Fruit fly (Drosophila melanogaster) whole organism, embryonic: ENCODE results near the gene HP5.

Experiments
- Aef1 ChIP-seq: fragments of 200-800 bp; sonication (Bioruptor generic); IDR thresholded peaks from 3 replicates; pipeline ENCODE4 v1.3.6; 2022; ENCODE audit warnings: missing biosample characterization, missing genetic modification characterization
- CG11695 ChIP-seq: fragments of 200-800 bp; sonication (Bioruptor generic); IDR thresholded peaks from 3 replicates; pipeline ENCODE4 v1.3.6; 2022; ENCODE audit warnings: missing biosample characterization, missing genetic modification characterization
- CG11723 ChIP-seq: fragments of 200-800 bp; sonication (Bioruptor generic); optimal IDR thresholded peaks from 2 replicates; lab custom pipeline; 2017; ENCODE audit warnings: missing biosample characterization, mild to moderate bottlenecking, missing genetic modification characterization
- CG1233 ChIP-seq: fragments of 200-800 bp; sonication (Bioruptor generic); optimal IDR thresholded peaks from 4 replicates; lab custom pipeline; 2018; ENCODE audit warnings: missing biosample characterization, mild to moderate bottlenecking, missing genetic modification characterization
- CG12659 ChIP-seq: fragments of 200-800 bp; sonication (Bioruptor generic); optimal IDR thresholded peaks from 3 replicates; lab custom pipeline; 2017; ENCODE audit warnings: mild to moderate bottlenecking, missing biosample characterization, missing genetic modification reagents, missing genetic modification characterization
- CG12744 ChIP-seq: fragments of 200-800 bp; sonication (Bioruptor generic); optimal IDR thresholded peaks from 2 replicates; lab custom pipeline; 2016; ENCODE audit warnings: missing biosample characterization, missing genetic modification characterization
- CG15479 ChIP-seq: fragments of 200-800 bp; sonication (Bioruptor generic); optimal IDR thresholded peaks from 3 replicates; lab custom pipeline; 2019; ENCODE audit warnings: missing biosample characterization, mild to moderate bottlenecking, missing genetic modification characterization, moderate library complexity
- CG15696 ChIP-seq: fragments of 200-800 bp; sonication (Bioruptor generic); optimal IDR thresholded peaks from 2 replicates; lab custom pipeline; 2019; ENCODE audit warnings: missing biosample characterization, mild to moderate bottlenecking, missing genetic modification characterization, moderate library complexity
- CG16779 ChIP-seq: fragments of 200-800 bp; sonication (Bioruptor generic); IDR thresholded peaks from 2 replicates; pipeline ENCODE4 v1.3.6; 2022; ENCODE audit warnings: missing biosample characterization, missing genetic modification characterization
- CG17361 ChIP-seq: fragments of 200-800 bp; sonication (Bioruptor generic); IDR thresholded peaks from 3 replicates; pipeline ENCODE4 v1.3.6; 2022; ENCODE audit warnings: missing biosample characterization, missing genetic modification characterization
- CG1792 ChIP-seq: fragments of 200-800 bp; sonication (Bioruptor generic); optimal IDR thresholded peaks from 2 replicates; lab custom pipeline; 2016; ENCODE audit warnings: missing biosample characterization, missing genetic modification characterization
- CG18476 ChIP-seq: fragments of 200-800 bp; sonication (Bioruptor generic); optimal IDR thresholded peaks from 2 replicates; lab custom pipeline; 2016; ENCODE audit warnings: missing biosample characterization, mild to moderate bottlenecking, missing genetic modification characterization
- CG2678 ChIP-seq: fragments of 200-800 bp; sonication (Bioruptor generic); optimal IDR thresholded peaks from 3 replicates; lab custom pipeline; 2019; ENCODE audit warnings: missing biosample characterization, mild to moderate bottlenecking, missing genetic modification characterization, moderate library complexity
- CG2875 ChIP-seq: fragments of 200-800 bp; sonication (Bioruptor generic); optimal IDR thresholded peaks from 2 replicates; lab custom pipeline; 2017; ENCODE audit warnings: missing biosample characterization, mild to moderate bottlenecking, missing genetic modification characterization, missing genetic modification reagents
- CG30403 ChIP-seq: fragments of 200-800 bp; sonication (Bioruptor generic); optimal IDR thresholded peaks from 3 replicates; lab custom pipeline; 2016; ENCODE audit warnings: missing biosample characterization, missing genetic modification characterization
- CG31441 ChIP-seq: fragments of 200-800 bp; sonication (Bioruptor generic); IDR thresholded peaks from 2 replicates; pipeline ENCODE4 v1.3.6; 2022; ENCODE audit warnings: missing biosample characterization, missing genetic modification characterization
- CG3726 ChIP-seq: fragments of 200-800 bp; sonication (Bioruptor generic); IDR thresholded peaks from 3 replicates; pipeline ENCODE4, ENCODE4 v1.3.6; 2022; ENCODE audit warnings: missing biosample characterization, missing genetic modification characterization
- CG6683 ChIP-seq: fragments of 200-800 bp; sonication (Bioruptor generic); optimal IDR thresholded peaks from 2 replicates; lab custom pipeline; 2017; ENCODE audit warnings: missing biosample characterization, mild to moderate bottlenecking, missing genetic modification characterization, missing genetic modification reagents
- CG7271 ChIP-seq: fragments of 200-800 bp; sonication (Bioruptor generic); optimal IDR thresholded peaks from 2 replicates; lab custom pipeline; 2018; ENCODE audit warnings: missing biosample characterization, mild to moderate bottlenecking, missing genetic modification characterization, moderate library complexity
- CG8388 ChIP-seq: fragments of 200-800 bp; sonication (Bioruptor generic); optimal IDR thresholded peaks from 2 replicates; lab custom pipeline; 2019; ENCODE audit warnings: missing biosample characterization, mild to moderate bottlenecking, missing genetic modification characterization, moderate library complexity
- CG9797 ChIP-seq: fragments of 200-800 bp; sonication (Bioruptor generic); optimal IDR thresholded peaks from 3 replicates; lab custom pipeline; 2018; ENCODE audit warnings: missing biosample characterization, mild to moderate bottlenecking, missing genetic modification characterization
- Dref ChIP-seq: fragments of 200-800 bp; sonication (Bioruptor generic); IDR thresholded peaks from 2 replicates; pipeline ENCODE4 v1.3.6; 2022; ENCODE audit warnings: missing biosample characterization, missing genetic modification characterization
- Fer1 ChIP-seq: fragments of 200-800 bp; sonication (Bioruptor generic); optimal IDR thresholded peaks from 2 replicates; lab custom pipeline; 2017; ENCODE audit warnings: missing biosample characterization, mild to moderate bottlenecking, missing genetic modification characterization
- GATAe ChIP-seq: fragments of 200-800 bp; sonication (Bioruptor generic); conservative IDR thresholded peaks from 2 replicates; pipeline ENCODE4 v1.3.6; 2022; ENCODE audit warnings: missing biosample characterization, missing genetic modification characterization
- Gsc ChIP-seq: fragments of 200-800 bp; sonication (Bioruptor generic); IDR thresholded peaks from 2 replicates; pipeline ENCODE4 v1.3.6; 2022; ENCODE audit warnings: missing biosample characterization, missing genetic modification characterization
- Gug ChIP-seq: fragments of 200-800 bp; sonication (Bioruptor generic); IDR thresholded peaks from 4 replicates; pipeline ENCODE4 v1.3.6; 2022; ENCODE audit warnings: missing biosample characterization, missing genetic modification characterization
- Hr3 ChIP-seq: fragments of 200-800 bp; sonication (Bioruptor generic); optimal IDR thresholded peaks from 3 replicates; lab custom pipeline; 2016; ENCODE audit warnings: missing biosample characterization, missing genetic modification characterization
- Hr51 ChIP-seq, 2 experiments: fragments of 200-800 bp; sonication (Bioruptor generic); optimal IDR thresholded peaks; 2 replicates in 1 of 2; 3 replicates in 1 of 2; lab custom pipeline; 2016 to 2018; ENCODE audit warnings: missing biosample characterization in 2 of 2, missing genetic modification characterization in 2 of 2, mild to moderate bottlenecking in 1 of 2, moderate library complexity in 1 of 2
- Hsf ChIP-seq: fragments of 200-800 bp; sonication (Bioruptor generic); optimal IDR thresholded peaks from 3 replicates; lab custom pipeline; 2016; ENCODE audit warnings: missing biosample characterization, missing genetic modification characterization
- Jarid2 ChIP-seq: fragments of 200-800 bp; sonication (Bioruptor generic); optimal IDR thresholded peaks from 3 replicates; lab custom pipeline; 2017; ENCODE audit warnings: mild to moderate bottlenecking, missing biosample characterization, missing genetic modification reagents, missing genetic modification characterization
- Lim3 ChIP-seq: fragments of 200-800 bp; sonication (Bioruptor generic); IDR thresholded peaks from 2 replicates; pipeline ENCODE4 v1.3.6; 2022; ENCODE audit warnings: missing biosample characterization, missing genetic modification characterization
- MTF-1 ChIP-seq: fragments of 200-800 bp; sonication (Bioruptor generic); optimal IDR thresholded peaks from 2 replicates; lab custom pipeline; 2018; ENCODE audit warnings: missing biosample characterization, mild to moderate bottlenecking, missing genetic modification characterization, borderline replicate concordance
- Nf-YB ChIP-seq: fragments of 200-800 bp; sonication (Bioruptor generic); optimal IDR thresholded peaks from 3 replicates; lab custom pipeline; 2019; ENCODE audit warnings: missing biosample characterization, mild to moderate bottlenecking, missing genetic modification characterization, moderate library complexity
- Sin3A ChIP-seq: fragments of >200 bp; optimal IDR thresholded peaks from 2 replicates; lab custom pipeline; 2018
- Sox100B ChIP-seq: fragments of 200-800 bp; sonication (Bioruptor generic); optimal IDR thresholded peaks from 3 replicates; lab custom pipeline; 2018; ENCODE audit warnings: missing biosample characterization, mild to moderate bottlenecking, missing genetic modification characterization
- Stat92E ChIP-seq, 3 experiments: fragments of >200 bp in 2 of 3; fragments of 200-800 bp in 1 of 3; sonication (Bioruptor generic) in 1 of 3; optimal IDR thresholded peaks; 2 replicates each; lab custom pipeline; 2017 to 2019; ENCODE audit warnings: missing biosample characterization in 3 of 3, missing genetic modification characterization in 3 of 3, mild to moderate bottlenecking in 1 of 3, moderate library complexity in 1 of 3
- crc ChIP-seq: fragments of 200-800 bp; sonication (Bioruptor generic); optimal IDR thresholded peaks from 2 replicates; lab custom pipeline; 2016; ENCODE audit warnings: missing biosample characterization, missing genetic modification characterization
- ems ChIP-seq: fragments of 200-800 bp; sonication (Bioruptor generic); optimal IDR thresholded peaks from 3 replicates; lab custom pipeline; 2016; ENCODE audit warnings: missing biosample characterization, missing genetic modification characterization
- esg ChIP-seq: fragments of 200-800 bp; sonication (Bioruptor generic); conservative IDR thresholded peaks from 2 replicates; pipeline ENCODE4 v1.3.6; 2022; ENCODE audit warnings: missing biosample characterization, missing genetic modification characterization
- fd64A ChIP-seq: fragments of 200-800 bp; sonication (Bioruptor generic); optimal IDR thresholded peaks from 3 replicates; lab custom pipeline; 2018; ENCODE audit warnings: missing biosample characterization, mild to moderate bottlenecking, missing genetic modification characterization
- hkb ChIP-seq, 2 experiments: fragments of 200-800 bp in 1 of 2; fragments of >200 bp in 1 of 2; sonication (Bioruptor generic) in 1 of 2; IDR thresholded peaks in 1 of 2; optimal IDR thresholded peaks in 1 of 2; 2 replicates each; pipeline versions ENCODE4 v1.3.6 to Lab custom; 2017 to 2022; ENCODE audit warnings: missing biosample characterization in 1 of 2, missing genetic modification characterization in 1 of 2
- ken ChIP-seq: fragments of 200-800 bp; sonication (Bioruptor generic); IDR thresholded peaks from 3 replicates; pipeline ENCODE4 v1.3.6; 2022; ENCODE audit warnings: missing biosample characterization, missing genetic modification characterization
- klu ChIP-seq: fragments of 200-800 bp; sonication (Bioruptor generic); IDR thresholded peaks from 2 replicates; pipeline ENCODE4 v1.3.6; 2022; ENCODE audit warnings: missing biosample characterization, missing genetic modification characterization
- lab ChIP-seq: fragments of 200-800 bp; sonication (Bioruptor generic); optimal IDR thresholded peaks from 3 replicates; lab custom pipeline; 2017; ENCODE audit warnings: missing biosample characterization, missing genetic modification characterization, mild to moderate bottlenecking, moderate library complexity, missing genetic modification reagents
- nerfin-1 ChIP-seq: fragments of 200-800 bp; sonication (Bioruptor generic); optimal IDR thresholded peaks from 3 replicates; lab custom pipeline; 2019; ENCODE audit warnings: missing biosample characterization, mild to moderate bottlenecking, missing genetic modification characterization, moderate library complexity
- nom ChIP-seq: fragments of 200-800 bp; sonication (Bioruptor generic); optimal IDR thresholded peaks from 2 replicates; lab custom pipeline; 2017; ENCODE audit warnings: missing biosample characterization, missing genetic modification characterization, mild to moderate bottlenecking, moderate library complexity, missing genetic modification reagents
- odd ChIP-seq: fragments of 200-800 bp; sonication (Bioruptor generic); optimal IDR thresholded peaks from 2 replicates; lab custom pipeline; 2017; ENCODE audit warnings: missing biosample characterization, mild to moderate bottlenecking, missing genetic modification characterization
- pho ChIP-seq: fragments of 200-800 bp; sonication (Bioruptor generic); optimal IDR thresholded peaks from 2 replicates; lab custom pipeline; 2016; ENCODE audit warnings: missing biosample characterization, missing genetic modification characterization
- vnd ChIP-seq: fragments of 200-800 bp; sonication (Bioruptor generic); IDR thresholded peaks from 3 replicates; pipeline ENCODE4 v1.3.6; 2022; ENCODE audit warnings: missing biosample characterization, missing genetic modification characterization; ENCODE audit not compliant: partially characterized antibody
- zf30C ChIP-seq: fragments of 200-800 bp; sonication (Bioruptor generic); optimal IDR thresholded peaks from 3 replicates; lab custom pipeline; 2018; ENCODE audit warnings: missing biosample characterization, mild to moderate bottlenecking, missing genetic modification characterization
- zfh2 ChIP-seq: fragments of 200-800 bp; sonication (Bioruptor generic); optimal IDR thresholded peaks from 2 replicates; lab custom pipeline; 2016; ENCODE audit warnings: missing biosample characterization, missing genetic modification characterization

Gene HP5

dm6 chrX:11483297-11483696, 28.7 kb downstream of the HP5 start, which contains the start of gene Uba5 (continued):
- TF ChIP-seq Hr3 (GFP tag; lab: Kevin White, UChicago) (no peak), CG31441 (GFP tag; lab: Robert Waterston, UW) (no peak), zf30C (GFP tag; lab: Kevin White, UChicago) (no peak), Gsc (no peak), GATAe (no peak), CG15479 (GFP tag; lab: Kevin White, UChicago) (no peak), hkb (optimal IDR thresholded peaks at IDR 0.05; lab: Kevin White, UChicago) (no peak), hkb (GFP tag; IDR thresholded peaks at IDR 0.05; lab: Robert Waterston, UW) (no peak), crc (GFP tag; lab: Kevin White, UChicago) (no peak), Lim3 (GFP tag; lab: Robert Waterston, UW) (no peak), CG1233 (GFP tag; lab: Kevin White, UChicago) (no peak), nerfin-1 (tag; lab: Kevin White, UChicago) (no peak), CG8388 (GFP tag; lab: Kevin White, UChicago) (no peak), esg (GFP tag; lab: Robert Waterston, UW) (no peak), Gug (GFP tag; lab: Robert Waterston, UW) (no peak), Sin3A (lab: Kevin White, UChicago) (peak; percentile 11), CG11695 (GFP tag; lab: Robert Waterston, UW) (no peak), zfh2 (GFP tag; lab: Kevin White, UChicago) (no peak), Fer1 (no peak), CG15696 (tag; lab: Kevin White, UChicago) (no peak), Jarid2 (GFP tag; lab: Kevin White, UChicago) (no peak), pho (GFP tag; lab: Kevin White, UChicago) (no peak), Hr51 (GFP tag; optimal IDR thresholded peaks at IDR 0.05; lab: Kevin White, UChicago) (no peak), odd (GFP tag; lab: Kevin White, UChicago) (no peak), ems (GFP tag; lab: Kevin White, UChicago) (no peak), CG9797 (GFP tag; lab: Kevin White, UChicago) (peak; percentile 55), CG2875 (GFP tag; lab: Kevin White, UChicago) (no peak), Aef1 (GFP tag; lab: Robert Waterston, UW) (no peak), klu (GFP tag; lab: Robert Waterston, UW) (no peak), CG11723 (GFP tag; lab: Kevin White, UChicago) (no peak), ken (GFP tag; lab: Robert Waterston, UW) (no peak), CG12659 (peak; percentile 49), CG17361 (GFP tag; lab: Robert Waterston, UW) (no peak), CG3726 (GFP tag; lab: Robert Waterston, UW) (no peak), CG1792 (GFP tag; lab: Kevin White, UChicago) (no peak), vnd (GFP tag; lab: Robert Waterston, UW) (no peak), CG6683 (GFP tag; lab: Kevin White, UChicago) (no peak), CG7271 (no peak), fd64A (no peak), CG16779 (GFP tag; lab: Robert Waterston, UW) (no peak), lab (GFP tag; lab: Kevin White, UChicago) (no peak), CG12744 (no peak), CG18476 (GFP tag; lab: Kevin White, UChicago) (no peak), CG30403 (GFP tag; lab: Kevin White, UChicago) (no peak), Sox100B (GFP tag; lab: Kevin White, UChicago) (no peak), Hsf (GFP tag; lab: Kevin White, UChicago) (no peak), Dref (peak; percentile 73), Nf-YB (GFP tag; lab: Kevin White, UChicago) (no peak), Stat92E (GFP tag; optimal IDR thresholded peaks at IDR 0.05; lab: Kevin White, UChicago) (no peak), MTF-1 (no peak), nom (no peak), CG2678 (tag; lab: Kevin White, UChicago) (no peak)
